Fruit fly (Drosophila melanogaster) whole organism, adult: ENCODE results near the gene CG15719.

Experiments
- CG11617 ChIP-seq: fragments of 200-800 bp; sonication (Bioruptor generic); optimal IDR thresholded peaks from 2 replicates; lab custom pipeline; 2017; ENCODE audit warnings: mild to moderate bottlenecking, missing biosample characterization, missing genetic modification reagents, missing genetic modification characterization
- CG12768 ChIP-seq: fragments of 200-800 bp; sonication (Bioruptor generic); optimal IDR thresholded peaks from 2 replicates; lab custom pipeline; 2017; ENCODE audit warnings: missing biosample characterization, missing genetic modification characterization, mild to moderate bottlenecking, moderate library complexity, missing genetic modification reagents
- CG14711 ChIP-seq: fragments of 200-800 bp; sonication (Bioruptor generic); optimal IDR thresholded peaks from 2 replicates; lab custom pipeline; 2018; ENCODE audit warnings: missing biosample characterization, mild to moderate bottlenecking, missing genetic modification characterization, moderate library complexity
- CG1620 ChIP-seq: fragments of 200-800 bp; sonication (Bioruptor generic); optimal IDR thresholded peaks from 2 replicates; lab custom pipeline; 2016; ENCODE audit warnings: missing biosample characterization, missing genetic modification characterization
- CG33017 ChIP-seq: fragments of 200-800 bp; sonication (Bioruptor generic); optimal IDR thresholded peaks from 2 replicates; lab custom pipeline; 2018; ENCODE audit warnings: missing biosample characterization, mild to moderate bottlenecking, missing genetic modification characterization, moderate library complexity
- CG5204 ChIP-seq: fragments of 200-800 bp; sonication (Bioruptor generic); optimal IDR thresholded peaks from 2 replicates; lab custom pipeline; 2016; ENCODE audit warnings: missing biosample characterization, missing genetic modification characterization
- CG7045 ChIP-seq: fragments of 200-800 bp; sonication (Bioruptor generic); optimal IDR thresholded peaks from 2 replicates; lab custom pipeline; 2017; ENCODE audit warnings: missing biosample characterization, mild to moderate bottlenecking, missing genetic modification characterization
- CG7101 ChIP-seq: fragments of 200-800 bp; sonication (Bioruptor generic); optimal IDR thresholded peaks from 2 replicates; lab custom pipeline; 2018; ENCODE audit warnings: missing biosample characterization, mild to moderate bottlenecking, missing genetic modification characterization, moderate library complexity
- Clk ChIP-seq: fragments of 200-800 bp; sonication (Bioruptor generic); optimal IDR thresholded peaks from 2 replicates; lab custom pipeline; 2017; ENCODE audit warnings: missing biosample characterization, missing genetic modification characterization
- Crg-1 ChIP-seq: fragments of 200-800 bp; sonication (Bioruptor generic); optimal IDR thresholded peaks from 2 replicates; lab custom pipeline; 2016; ENCODE audit warnings: missing biosample characterization, missing genetic modification characterization
- Hr96 ChIP-seq: fragments of 200-800 bp; sonication (Bioruptor generic); optimal IDR thresholded peaks from 2 replicates; lab custom pipeline; 2016; ENCODE audit warnings: missing biosample characterization, missing genetic modification characterization
- Mnt ChIP-seq: fragments of 200-800 bp; sonication (Bioruptor generic); optimal IDR thresholded peaks from 2 replicates; lab custom pipeline; 2016; ENCODE audit warnings: missing biosample characterization, mild to moderate bottlenecking, missing genetic modification characterization
- bab1 ChIP-seq: fragments of 200-800 bp; sonication (Bioruptor generic); optimal IDR thresholded peaks from 3 replicates; lab custom pipeline; 2019; ENCODE audit warnings: missing biosample characterization, mild to moderate bottlenecking, missing genetic modification characterization, moderate library complexity
- cic ChIP-seq: fragments of 200-800 bp; sonication (Bioruptor generic); optimal IDR thresholded peaks from 2 replicates; lab custom pipeline; 2017; ENCODE audit warnings: missing biosample characterization, mild to moderate bottlenecking, missing genetic modification characterization, moderate library complexity
- kay ChIP-seq: fragments of 200-800 bp; sonication (Bioruptor generic); peaks from one replicate; lab custom pipeline; 2016; ENCODE audit warnings: missing biosample characterization, missing genetic modification characterization, borderline replicate concordance
- ovo ChIP-seq: fragments of 200-800 bp; sonication (Bioruptor generic); optimal IDR thresholded peaks from 2 replicates; lab custom pipeline; 2016; ENCODE audit warnings: missing biosample characterization, missing genetic modification characterization
- pad ChIP-seq: fragments of 200-800 bp; sonication (Bioruptor generic); optimal IDR thresholded peaks from 3 replicates; lab custom pipeline; 2017; ENCODE audit warnings: missing biosample characterization, missing genetic modification characterization, mild to moderate bottlenecking, moderate library complexity, missing genetic modification reagents
- tj ChIP-seq: fragments of 200-800 bp; sonication (Bioruptor generic); optimal IDR thresholded peaks from 3 replicates; lab custom pipeline; 2017; ENCODE audit warnings: missing biosample characterization, mild to moderate bottlenecking, missing genetic modification characterization, moderate library complexity
- toe ChIP-seq: fragments of 200-800 bp; sonication (Bioruptor generic); optimal IDR thresholded peaks from 2 replicates; lab custom pipeline; 2016; ENCODE audit warnings: missing biosample characterization, missing genetic modification characterization

Gene CG15719

dm6 chrX:12970411-12970810, 34.3 kb downstream of the CG15719 start, which contains the start of gene CG15721:
CG15721 (plus strand) TSS chrX:12970711.
- TF ChIP-seq Mnt (GFP tag; lab: Kevin White, UChicago) (no peak), toe (GFP tag; lab: Kevin White, UChicago) (no peak), tj (GFP tag; lab: Kevin White, UChicago) (no peak), CG14711 (no peak), cic (no peak), Clk (GFP tag; lab: Kevin White, UChicago) (no peak), ovo (GFP tag; lab: Kevin White, UChicago) (no peak), kay (GFP tag; lab: Kevin White, UChicago) (no peak), CG33017 (tag; lab: Kevin White, UChicago) (no peak), CG7045 (GFP tag; lab: Kevin White, UChicago) (no peak), CG7101 (tag; lab: Kevin White, UChicago) (no peak), Crg-1 (no peak), bab1 (GFP tag; lab: Kevin White, UChicago) (no peak), CG1620 (no peak), pad (GFP tag; lab: Kevin White, UChicago) (no peak)

dm6 chrX:12967296-12967938, 37.3 kb downstream of the CG15719 start, which contains the start of gene Mur11Da:
Mur11Da (plus strand) TSS chrX:12967888.
- no peak for TF ChIP-seq CG14711
- no peak for TF ChIP-seq tj (GFP tag; lab: Kevin White, UChicago)
- TF ChIP-seq CG11617, result no peak
- TF ChIP-seq CG5204, result no peak
- no peak for TF ChIP-seq Clk (GFP tag; lab: Kevin White, UChicago)
- no peak for TF ChIP-seq ovo (GFP tag; lab: Kevin White, UChicago)
- no peak for TF ChIP-seq CG12768 (GFP tag; lab: Kevin White, UChicago)
- no peak for TF ChIP-seq CG1620
- TF ChIP-seq Hr96 (GFP tag; lab: Kevin White, UChicago), result no peak
- no peak for TF ChIP-seq CG33017 (tag; lab: Kevin White, UChicago)
- no peak for TF ChIP-seq CG7101 (tag; lab: Kevin White, UChicago)
- no peak for TF ChIP-seq bab1 (GFP tag; lab: Kevin White, UChicago)
- TF ChIP-seq cic, result no peak
- no peak for TF ChIP-seq pad (GFP tag; lab: Kevin White, UChicago)
- no peak for TF ChIP-seq Crg-1
- no peak for TF ChIP-seq kay (GFP tag; lab: Kevin White, UChicago)
- TF ChIP-seq Mnt (GFP tag; lab: Kevin White, UChicago), result no peak

- TF ChIP-seq tj (GFP tag; lab: Kevin White, UChicago), result no peak
- TF ChIP-seq CG33017 (tag; lab: Kevin White, UChicago), result no peak
- no peak for TF ChIP-seq Clk (GFP tag; lab: Kevin White, UChicago)
These were observed 45.8 kb downstream of the CG15719 start, which contains the start of gene CG32642 for dm6 chrX:12958920-12959319. CG32642 (plus strand) TSS chrX:12959220.

- TF ChIP-seq CG7101 (tag; lab: Kevin White, UChicago) (no peak), CG14711 (no peak), CG11617 (no peak), Mnt (GFP tag; lab: Kevin White, UChicago) (no peak), cic (no peak), CG5204 (no peak), CG1620 (no peak), tj (GFP tag; lab: Kevin White, UChicago) (no peak), CG12768 (GFP tag; lab: Kevin White, UChicago) (no peak), Crg-1 (no peak), ovo (GFP tag; lab: Kevin White, UChicago) (no peak), Hr96 (GFP tag; lab: Kevin White, UChicago) (no peak), bab1 (GFP tag; lab: Kevin White, UChicago) (no peak), Clk (GFP tag; lab: Kevin White, UChicago) (no peak), CG7045 (GFP tag; lab: Kevin White, UChicago) (no peak), toe (GFP tag; lab: Kevin White, UChicago) (no peak)
These were observed 47.2 kb downstream of the CG15719 start, which contains the start of gene hec for dm6 chrX:12957412-12957895. hec (minus strand) TSS chrX:12957462.
